Worm (Caenorhabditis elegans) whole organism, young adult: ENCODE measurements around the gene clec-118.

Experiments
- F10E7.11 ChIP-seq: sonication (generic microtip); optimal IDR thresholded peaks from 2 replicates; lab custom pipeline; 2017; ENCODE audit warnings: mild to moderate bottlenecking, missing genetic modification characterization, moderate library complexity, missing compliant biosample characterization
- F22D6.2 ChIP-seq: sonication (generic microtip); optimal IDR thresholded peaks from 2 replicates; lab custom pipeline; 2016; ENCODE audit warnings: mild to moderate bottlenecking, missing genetic modification characterization, missing compliant biosample characterization
- F49E8.2 ChIP-seq: sonication (generic microtip); optimal IDR thresholded peaks from 3 replicates; lab custom pipeline; 2017; ENCODE audit warnings: missing genetic modification characterization, mild to moderate bottlenecking, missing compliant biosample characterization, antibody characterized with exemption, moderate library complexity; ENCODE audit not compliant: insufficient read depth
- T07F8.4 ChIP-seq: sonication (generic microtip); optimal IDR thresholded peaks from 2 replicates; lab custom pipeline; 2016; ENCODE audit warnings: mild to moderate bottlenecking, missing genetic modification characterization, moderate library complexity, missing compliant biosample characterization
- Y53F4B.3 ChIP-seq: fragments of 200-800 bp; sonication (Bioruptor generic); IDR thresholded peaks from 2 replicates; pipeline ENCODE4 v1.3.6; 2022; ENCODE audit warnings: missing genetic modification reagents, missing genetic modification characterization, missing compliant biosample characterization
- akir-1 ChIP-seq: fragments of 200-800 bp; sonication (Bioruptor generic); optimal IDR thresholded peaks from 2 replicates; lab custom pipeline; 2018; ENCODE audit warnings: mild to moderate bottlenecking, missing genetic modification characterization, moderate library complexity, missing compliant biosample characterization
- ama-1 ChIP-seq, 3 experiments: fragments of 150-350 bp in 1 of 3; sonication (generic microtip) in 2 of 3; optimal IDR thresholded peaks; 2 replicates each; lab custom pipeline; 2014 to 2018; ENCODE audit warnings: missing biosample characterization in 2 of 3, missing genetic modification characterization in 2 of 3, missing genetic modification reagents in 2 of 3
- attf-5 ChIP-seq: fragments of 200-800 bp; sonication (Bioruptor generic); optimal IDR thresholded peaks from 2 replicates; lab custom pipeline; 2018; ENCODE audit warnings: mild to moderate bottlenecking, missing genetic modification characterization, missing compliant biosample characterization
- ceh-100 ChIP-seq: fragments of 200-800 bp; sonication (Bioruptor generic); IDR thresholded peaks from 2 replicates; pipeline ENCODE4 v1.3.6; 2022; ENCODE audit warnings: missing genetic modification reagents, missing genetic modification characterization, missing compliant biosample characterization
- ceh-91 ChIP-seq: fragments of 200-800 bp; sonication (Bioruptor generic); IDR thresholded peaks from 2 replicates; pipeline ENCODE4 v1.3.6; 2022; ENCODE audit warnings: missing genetic modification reagents, missing genetic modification characterization, missing compliant biosample characterization
- chd-7 ChIP-seq: sonication (generic microtip); optimal IDR thresholded peaks from 2 replicates; lab custom pipeline; 2016; ENCODE audit warnings: mild to moderate bottlenecking, missing genetic modification characterization, moderate library complexity, missing compliant biosample characterization
- die-1 ChIP-seq: sonication (generic microtip); optimal IDR thresholded peaks from 2 replicates; lab custom pipeline; 2016; ENCODE audit warnings: missing genotype, mild to moderate bottlenecking, missing genetic modification characterization, missing compliant biosample characterization
- dpff-1 ChIP-seq: sonication (generic microtip); optimal IDR thresholded peaks from 2 replicates; lab custom pipeline; 2017; ENCODE audit warnings: mild to moderate bottlenecking, missing genetic modification characterization, missing compliant biosample characterization
- dpl-1 ChIP-seq: fragments of 150-350 bp; optimal IDR thresholded peaks from 2 replicates; lab custom pipeline; 2014; ENCODE audit warnings: missing biosample characterization, missing genetic modification reagents, missing genetic modification characterization
- egl-44 ChIP-seq: fragments of 200-800 bp; sonication (Bioruptor generic); IDR thresholded peaks from 2 replicates; pipeline ENCODE4 v1.3.6; 2022; ENCODE audit warnings: missing genetic modification reagents, missing genetic modification characterization, missing compliant biosample characterization
- egrh-3 ChIP-seq: fragments of 200-800 bp; sonication (Bioruptor generic); IDR thresholded peaks from 2 replicates; pipeline ENCODE4 v1.3.6; 2022; ENCODE audit warnings: missing genetic modification reagents, missing genetic modification characterization, missing compliant biosample characterization
- fkh-3 ChIP-seq: sonication (generic microtip); optimal IDR thresholded peaks from 2 replicates; lab custom pipeline; 2016; ENCODE audit warnings: mild to moderate bottlenecking, missing genetic modification characterization, missing compliant biosample characterization
- hlh-12 ChIP-seq: sonication (generic microtip); optimal IDR thresholded peaks from 2 replicates; lab custom pipeline; 2016; ENCODE audit warnings: missing genetic modification characterization, missing compliant biosample characterization
- hmg-1.2 ChIP-seq: fragments of 200-800 bp; sonication (Bioruptor generic); IDR thresholded peaks from 2 replicates; pipeline ENCODE4 v1.3.6; 2022; ENCODE audit warnings: missing genetic modification reagents, missing genetic modification characterization, missing compliant biosample characterization
- hmg-20 ChIP-seq: fragments of 200-800 bp; sonication (Bioruptor generic); IDR thresholded peaks from 2 replicates; pipeline ENCODE4 v1.3.6; 2022; ENCODE audit warnings: missing genetic modification reagents, missing genetic modification characterization, missing compliant biosample characterization
- lin-26 ChIP-seq: fragments of 200-800 bp; sonication (Bioruptor generic); IDR thresholded peaks from 2 replicates; pipeline ENCODE4 v1.3.6; 2022; ENCODE audit warnings: missing genetic modification reagents, missing genetic modification characterization, missing compliant biosample characterization
- lin-35 ChIP-seq, 3 experiments: fragments of 150-350 bp in 2 of 3; sonication (generic microtip) in 1 of 3; optimal IDR thresholded peaks; 2 replicates each; lab custom pipeline; 2014 to 2018; ENCODE audit warnings: missing biosample characterization in 3 of 3, missing genetic modification characterization in 3 of 3, missing genetic modification reagents in 3 of 3
- lin-40 ChIP-seq: sonication (generic microtip); optimal IDR thresholded peaks from 2 replicates; lab custom pipeline; 2016; ENCODE audit warnings: missing genetic modification characterization, mild to moderate bottlenecking, missing compliant biosample characterization, missing genotype, missing genetic modification reagents
- madf-3 ChIP-seq: fragments of 200-800 bp; sonication (Bioruptor generic); IDR thresholded peaks from 2 replicates; pipeline ENCODE4 v1.3.6; 2022; ENCODE audit warnings: missing genetic modification reagents, missing genetic modification characterization, missing compliant biosample characterization
- madf-8 ChIP-seq: fragments of 200-800 bp; sonication (Bioruptor generic); conservative IDR thresholded peaks from 2 replicates; pipeline ENCODE4 v1.3.6; 2022; ENCODE audit warnings: missing genetic modification reagents, missing genetic modification characterization, missing compliant biosample characterization
- mcd-1 ChIP-seq: fragments of 200-800 bp; sonication (Bioruptor generic); IDR thresholded peaks from 2 replicates; pipeline ENCODE4 v1.3.6; 2022; ENCODE audit warnings: missing genetic modification reagents, missing genetic modification characterization, missing compliant biosample characterization
- mes-4 ChIP-seq: sonication (generic microtip); optimal IDR thresholded peaks from 2 replicates; lab custom pipeline; 2016; ENCODE audit warnings: missing genotype, missing genetic modification characterization, missing compliant biosample characterization
- nfya-2 ChIP-seq: fragments of 200-800 bp; sonication (Bioruptor generic); IDR thresholded peaks from 2 replicates; pipeline ENCODE4 v1.3.6; 2022; ENCODE audit warnings: missing genetic modification reagents, missing genetic modification characterization, missing compliant biosample characterization
- nhr-179 ChIP-seq: sonication (generic microtip); optimal IDR thresholded peaks from 2 replicates; lab custom pipeline; 2016; ENCODE audit warnings: mild to moderate bottlenecking, missing genetic modification characterization, missing compliant biosample characterization
- pha-4 ChIP-seq: fragments of 150-350 bp; sonication (generic microtip); optimal IDR thresholded peaks from 2 replicates; lab custom pipeline; 2014; ENCODE audit warnings: missing biosample characterization, missing genetic modification reagents, missing genetic modification characterization
- rcor-1 ChIP-seq: fragments of 200-800 bp; sonication (Bioruptor generic); IDR thresholded peaks from 2 replicates; pipeline ENCODE4 v1.3.6; 2022; ENCODE audit warnings: missing genetic modification reagents, missing genetic modification characterization, missing compliant biosample characterization
- rpc-1 ChIP-seq, 2 experiments: fragments of 150-350 bp in 1 of 2; sonication (generic microtip) in 1 of 2; optimal IDR thresholded peaks; 2 replicates each; lab custom pipeline; 2014 to 2018; ENCODE audit warnings: missing biosample characterization in 1 of 2, missing genetic modification characterization in 1 of 2, missing genetic modification reagents in 1 of 2, missing genotype in 1 of 2
- snpc-3.4 ChIP-seq: sonication (generic microtip); optimal IDR thresholded peaks from 2 replicates; lab custom pipeline; 2017; ENCODE audit warnings: missing genetic modification characterization, mild to moderate bottlenecking, missing compliant biosample characterization, antibody characterized with exemption, moderate library complexity, missing genotype, missing genetic modification reagents
- snpc-4 ChIP-seq, 5 experiments: fragments of 150-350 bp in 1 of 5; sonication (generic microtip) in 4 of 5; optimal IDR thresholded peaks; 2 replicates each; lab custom pipeline; 2014 to 2018; ENCODE audit warnings: missing genetic modification characterization in 5 of 5, missing biosample characterization in 3 of 5, antibody characterized with exemption in 2 of 5, mild to moderate bottlenecking in 2 of 5, missing compliant biosample characterization in 2 of 5, missing genotype in 2 of 5, moderate library complexity in 2 of 5, missing genetic modification reagents in 1 of 5
- tlf-1 ChIP-seq: fragments of 200-800 bp; sonication (Bioruptor generic); optimal IDR thresholded peaks from 2 replicates; lab custom pipeline; 2018; ENCODE audit warnings: mild to moderate bottlenecking, missing genetic modification characterization, missing compliant biosample characterization
- zfh-2 ChIP-seq: fragments of 200-800 bp; sonication (Bioruptor generic); conservative IDR thresholded peaks from 2 replicates; pipeline ENCODE4 v1.3.6; 2022; ENCODE audit warnings: missing genetic modification reagents, missing genetic modification characterization, missing compliant biosample characterization
- zim-3 ChIP-seq: sonication (generic microtip); optimal IDR thresholded peaks from 2 replicates; lab custom pipeline; 2017; ENCODE audit warnings: mild to moderate bottlenecking, missing genetic modification characterization, moderate library complexity, missing compliant biosample characterization
- ztf-22 ChIP-seq: fragments of 200-800 bp; sonication (Bioruptor generic); optimal IDR thresholded peaks from 2 replicates; lab custom pipeline; 2018; ENCODE audit warnings: mild to moderate bottlenecking, missing genetic modification characterization, moderate library complexity, missing compliant biosample characterization
- ztf-26 ChIP-seq: sonication (generic microtip); optimal IDR thresholded peaks from 2 replicates; lab custom pipeline; 2017; ENCODE audit warnings: missing genetic modification characterization, missing compliant biosample characterization
- ztf-6 ChIP-seq: fragments of 200-800 bp; sonication (Bioruptor generic); IDR thresholded peaks from 2 replicates; pipeline ENCODE4 v1.3.6; 2022; ENCODE audit warnings: missing genetic modification reagents, missing genetic modification characterization, missing compliant biosample characterization

The clec-118 gene

ce11 chrII:608757-609156, 3.5 kb downstream of the clec-118 start, which contains the start of gene W04H10.1:
W04H10.1 (plus strand) TSS chrII:609057.
- TF ChIP-seq Y53F4B.3 (GFP tag; lab: Robert Waterston, UW) (no peak), T07F8.4 (no peak), ztf-26 (no peak), ztf-6 (no peak), tlf-1 (no peak), egl-44 (GFP tag; lab: Robert Waterston, UW) (no peak), madf-8 (GFP tag; lab: Robert Waterston, UW) (no peak), F49E8.2 (tag; lab: Kevin White, UChicago) (no peak), hlh-12 (tag; lab: Kevin White, UChicago) (no peak), ceh-91 (no peak), dpl-1 (GFP tag; lab: Kevin White, UChicago) (no peak), rpc-1 (optimal IDR thresholded peaks at IDR 0.05; lab: Kevin White, UChicago) (no peak), rpc-1 (tag; optimal IDR thresholded peaks at IDR 0.05; lab: Kevin White, UChicago) (no peak), chd-7 (tag; lab: Kevin White, UChicago) (no peak), hmg-20 (GFP tag; lab: Robert Waterston, UW) (no peak)

ce11 chrII:608341-608740, 3.9 kb downstream of the clec-118 start, which contains the start of gene W04H10.6:
W04H10.6 (minus strand) TSS chrII:608441.
- TF ChIP-seq snpc-3.4 (no peak), pha-4 (no peak), egrh-3 (GFP tag; lab: Robert Waterston, UW) (no peak), hmg-1.2 (no peak), nfya-2 (no peak), ztf-22 (GFP tag; lab: Kevin White, UChicago) (no peak), F22D6.2 (tag; lab: Kevin White, UChicago) (no peak), mcd-1 (no peak), attf-5 (GFP tag; lab: Kevin White, UChicago) (no peak), ama-1 (optimal IDR thresholded peaks at IDR 0.05; lab: Kevin White, UChicago) (no peak), ama-1 (GFP tag; optimal IDR thresholded peaks at IDR 0.05; lab: Kevin White, UChicago) (no peak), zim-3 (no peak), die-1 (tag; lab: Kevin White, UChicago) (no peak), mes-4 (no peak)
- TF ChIP-seq, all 124 proteins: peak for 0

ce11 chrII:606033-606432, 6.2 kb downstream of the clec-118 start, which contains the start of gene W04H10.5:
W04H10.5 (plus strand) TSS chrII:606333.
- TF ChIP-seq dpff-1: no peak

- no peak for TF ChIP-seq lin-26
- TF ChIP-seq hlh-12 (tag; lab: Kevin White, UChicago): no peak
- TF ChIP-seq T07F8.4: no peak
- no peak for TF ChIP-seq rcor-1
- TF ChIP-seq fkh-3: no peak
Measured at ce11 chrII:605267-605666, 7.0 kb downstream of the clec-118 start, which contains the start of gene W04H10.2. W04H10.2 (plus strand) TSS chrII:605567.

ce11 chrII:602969-603368, 9.3 kb downstream of the clec-118 start:
- TF ChIP-seq attf-5 (GFP tag; lab: Kevin White, UChicago) (peak; percentile 40), mcd-1 (no peak), zfh-2 (GFP tag; lab: Robert Waterston, UW) (no peak), nhr-179 (no peak), lin-40 (tag; lab: Kevin White, UChicago) (peak; percentile 7), ceh-100 (GFP tag; lab: Robert Waterston, UW) (no peak), lin-35 (GFP tag; optimal IDR thresholded peaks at IDR 0.05; lab: Kevin White, UChicago) (peak in 1 of 3 experiments; percentile 8), die-1 (tag; lab: Kevin White, UChicago) (no peak), snpc-4 (GFP tag; optimal IDR thresholded peaks at IDR 0.05; lab: Kevin White, UChicago) (no peak), snpc-4 (tag; optimal IDR thresholded peaks at IDR 0.05; lab: Kevin White, UChicago) (peak in 1 of 4 experiments; percentile 23), madf-3 (GFP tag; lab: Robert Waterston, UW) (no peak), akir-1 (GFP tag; lab: Kevin White, UChicago) (no peak), hmg-1.2 (peak; percentile 61; the same call in 1 of the 2 replicates), F10E7.11 (tag; lab: Kevin White, UChicago) (no peak)
